Worm (Caenorhabditis elegans) whole organism, L2 larva: ENCODE results near the gene sssh-1.

Experiments
- blmp-1 ChIP-seq: sonication (generic microtip); optimal IDR thresholded peaks from 2 replicates; lab custom pipeline; 2017; ENCODE audit warnings: missing genetic modification characterization, mild to moderate bottlenecking, missing compliant biosample characterization, antibody characterized with exemption, moderate library complexity; ENCODE audit not compliant: insufficient read depth
- ceh-82 ChIP-seq: fragments of 150-350 bp; optimal IDR thresholded peaks from 2 replicates; lab custom pipeline; 2014; ENCODE audit warnings: missing biosample characterization, missing genetic modification characterization
- egl-27 ChIP-seq: sonication (generic microtip); optimal IDR thresholded peaks from 3 replicates; lab custom pipeline; 2017; ENCODE audit warnings: missing biosample characterization, missing genetic modification reagents, missing genetic modification characterization
- elt-3 ChIP-seq: sonication (generic microtip); optimal IDR thresholded peaks from 2 replicates; lab custom pipeline; 2017; ENCODE audit warnings: missing biosample characterization, missing genetic modification characterization
- fos-1 ChIP-seq: fragments of 150-350 bp; optimal IDR thresholded peaks from 2 replicates; lab custom pipeline; 2014; ENCODE audit warnings: missing biosample characterization, missing genetic modification characterization
- lsy-2 ChIP-seq, 2 experiments: fragments of 150-350 bp in 1 of 2; sonication (generic microtip) in 1 of 2; optimal IDR thresholded peaks; 2 replicates each; lab custom pipeline; 2014 to 2017; ENCODE audit warnings: missing biosample characterization in 2 of 2, missing genetic modification characterization in 2 of 2
- unc-39 ChIP-seq: fragments of 150-350 bp; optimal IDR thresholded peaks from 2 replicates; lab custom pipeline; 2014; ENCODE audit warnings: missing biosample characterization, missing genetic modification characterization
- unc-55 ChIP-seq: fragments of 150-350 bp; sonication (generic microtip); optimal IDR thresholded peaks from 3 replicates; lab custom pipeline; 2014; ENCODE audit warnings: missing biosample characterization, missing genetic modification reagents, missing genetic modification characterization
- unc-62 ChIP-seq: fragments of 150-350 bp; optimal IDR thresholded peaks from 2 replicates; lab custom pipeline; 2014; ENCODE audit warnings: missing biosample characterization, missing genetic modification reagents, missing genetic modification characterization
- zag-1 ChIP-seq: fragments of 150-350 bp; optimal IDR thresholded peaks from 2 replicates; lab custom pipeline; 2014; ENCODE audit warnings: missing biosample characterization, missing genetic modification characterization

ce11 chrX:14838339-14838738, 37.4 kb upstream of the sssh-1 start:
- no peak for TF ChIP-seq lsy-2 (tag; optimal IDR thresholded peaks at IDR 0.05; lab: Kevin White, UChicago)
- no peak for TF ChIP-seq zag-1 (tag; lab: Kevin White, UChicago)
- TF ChIP-seq egl-27 (tag; lab: Kevin White, UChicago): no peak
- no peak for TF ChIP-seq unc-62 (GFP tag; lab: Kevin White, UChicago)
- TF ChIP-seq blmp-1 (tag; lab: Kevin White, UChicago): no peak
- TF ChIP-seq fos-1: no peak
- no peak for TF ChIP-seq ceh-82 (tag; lab: Kevin White, UChicago)
- TF ChIP-seq elt-3 (tag; lab: Kevin White, UChicago): no peak
- TF ChIP-seq unc-55 (GFP tag; lab: Kevin White, UChicago): no peak
- no peak for TF ChIP-seq unc-39 (tag; lab: Kevin White, UChicago)
